Fruit fly (Drosophila melanogaster) whole organism, adult: ENCODE measurements around the gene CG7785.

Experiments
- kay ChIP-seq: fragments of 200-800 bp; sonication (Bioruptor generic); peaks from one replicate; lab custom pipeline; 2016; ENCODE audit warnings: missing biosample characterization, missing genetic modification characterization, borderline replicate concordance
- ovo ChIP-seq: fragments of 200-800 bp; sonication (Bioruptor generic); optimal IDR thresholded peaks from 2 replicates; lab custom pipeline; 2016; ENCODE audit warnings: missing biosample characterization, missing genetic modification characterization

- TF ChIP-seq ovo (GFP tag; lab: Kevin White, UChicago) (no peak), kay (GFP tag; lab: Kevin White, UChicago) (no peak)
Measured at dm6 chr3R:18063168-18063792, 41.9 kb downstream of the CG7785 start.
